Fruit fly (Drosophila melanogaster) whole organism, embryonic: ENCODE results near the gene msb1l.

Experiments
- Abd-B ChIP-seq: fragments of 200-800 bp; sonication (Bioruptor generic); optimal IDR thresholded peaks from 2 replicates; lab custom pipeline; 2018; ENCODE audit warnings: missing biosample characterization, mild to moderate bottlenecking, missing genetic modification characterization, moderate library complexity
- Aef1 ChIP-seq: fragments of 200-800 bp; sonication (Bioruptor generic); IDR thresholded peaks from 3 replicates; pipeline ENCODE4 v1.3.6; 2022; ENCODE audit warnings: missing biosample characterization, missing genetic modification characterization
- CG10267 ChIP-seq: fragments of 200-800 bp; sonication (Bioruptor generic); optimal IDR thresholded peaks from 2 replicates; lab custom pipeline; 2018; ENCODE audit warnings: missing biosample characterization, mild to moderate bottlenecking, missing genetic modification characterization, moderate library complexity
- CG11695 ChIP-seq: fragments of 200-800 bp; sonication (Bioruptor generic); IDR thresholded peaks from 3 replicates; pipeline ENCODE4 v1.3.6; 2022; ENCODE audit warnings: missing biosample characterization, missing genetic modification characterization
- CG13123 ChIP-seq: fragments of 200-800 bp; sonication (Bioruptor generic); optimal IDR thresholded peaks from 2 replicates; lab custom pipeline; 2016; ENCODE audit warnings: missing biosample characterization, missing genetic modification characterization
- CG15269 ChIP-seq: fragments of 200-800 bp; sonication (Bioruptor generic); optimal IDR thresholded peaks from 2 replicates; lab custom pipeline; 2018; ENCODE audit warnings: missing biosample characterization, mild to moderate bottlenecking, missing genetic modification characterization, moderate library complexity
- CG17385 ChIP-seq: fragments of 200-800 bp; sonication (Bioruptor generic); optimal IDR thresholded peaks from 3 replicates; lab custom pipeline; 2018; ENCODE audit warnings: missing biosample characterization, mild to moderate bottlenecking, missing genetic modification characterization
- CG1832 ChIP-seq: fragments of 200-800 bp; sonication (Bioruptor generic); optimal IDR thresholded peaks from 2 replicates; lab custom pipeline; 2017; ENCODE audit warnings: missing biosample characterization, mild to moderate bottlenecking, missing genetic modification characterization, inconsistent platforms
- CG18599 ChIP-seq: fragments of 200-800 bp; sonication (Bioruptor generic); optimal IDR thresholded peaks from 3 replicates; lab custom pipeline; 2017; ENCODE audit warnings: missing biosample characterization, missing genetic modification characterization, mild to moderate bottlenecking, moderate library complexity, missing genetic modification reagents
- CG18619 ChIP-seq: fragments of 200-800 bp; sonication (Bioruptor generic); optimal IDR thresholded peaks from 3 replicates; lab custom pipeline; 2017; ENCODE audit warnings: missing biosample characterization, mild to moderate bottlenecking, missing genetic modification characterization
- CG18764 ChIP-seq: fragments of 200-800 bp; sonication (Bioruptor generic); optimal IDR thresholded peaks from 3 replicates; lab custom pipeline; 2016; ENCODE audit warnings: missing biosample characterization, missing genetic modification characterization
- CG2875 ChIP-seq: fragments of 200-800 bp; sonication (Bioruptor generic); optimal IDR thresholded peaks from 2 replicates; lab custom pipeline; 2017; ENCODE audit warnings: missing biosample characterization, mild to moderate bottlenecking, missing genetic modification characterization, missing genetic modification reagents
- CG30431 ChIP-seq: fragments of 200-800 bp; sonication (Bioruptor generic); optimal IDR thresholded peaks from 2 replicates; lab custom pipeline; 2017; ENCODE audit warnings: missing biosample characterization, missing genetic modification characterization
- CG31441 ChIP-seq: fragments of 200-800 bp; sonication (Bioruptor generic); IDR thresholded peaks from 2 replicates; pipeline ENCODE4 v1.3.6; 2022; ENCODE audit warnings: missing biosample characterization, missing genetic modification characterization
- CG32772 ChIP-seq: fragments of 200-800 bp; sonication (Bioruptor generic); IDR thresholded peaks from 2 replicates; pipeline ENCODE4 v1.3.6; 2022; ENCODE audit warnings: missing biosample characterization, missing genetic modification characterization
- CG33557 ChIP-seq: fragments of 200-800 bp; sonication (Bioruptor generic); optimal IDR thresholded peaks from 2 replicates; lab custom pipeline; 2019; ENCODE audit warnings: missing biosample characterization, mild to moderate bottlenecking, missing genetic modification characterization, moderate library complexity
- CG43689 ChIP-seq: fragments of 200-800 bp; sonication (Bioruptor generic); IDR thresholded peaks from 2 replicates; pipeline ENCODE4 v1.3.6; 2022; ENCODE audit warnings: missing biosample characterization, missing genetic modification characterization
- CG4424 ChIP-seq: fragments of 200-800 bp; sonication (Bioruptor generic); optimal IDR thresholded peaks from 3 replicates; lab custom pipeline; 2016; ENCODE audit warnings: missing biosample characterization, missing genetic modification characterization
- CG7963 ChIP-seq: fragments of 200-800 bp; sonication (Bioruptor generic); IDR thresholded peaks from 3 replicates; pipeline ENCODE4 v1.3.6; 2022; ENCODE audit warnings: missing biosample characterization, missing genetic modification characterization; ENCODE audit not compliant: partially characterized antibody
- CG8359 ChIP-seq: fragments of 200-800 bp; sonication (Bioruptor generic); optimal IDR thresholded peaks from 2 replicates; lab custom pipeline; 2017; ENCODE audit warnings: missing biosample characterization, mild to moderate bottlenecking, missing genetic modification characterization, borderline replicate concordance
- CG8478 ChIP-seq: fragments of >200 bp; optimal IDR thresholded peaks from 2 replicates; lab custom pipeline; 2018
- CG9215 ChIP-seq: fragments of 200-800 bp; sonication (Bioruptor generic); IDR thresholded peaks from 2 replicates; pipeline ENCODE4 v1.3.6; 2022; ENCODE audit warnings: missing biosample characterization, missing genetic modification characterization
- CG9817 ChIP-seq: fragments of 200-800 bp; sonication (Bioruptor generic); optimal IDR thresholded peaks from 2 replicates; lab custom pipeline; 2018; ENCODE audit warnings: missing biosample characterization, mild to moderate bottlenecking, missing genetic modification characterization, moderate library complexity
- Dip2 ChIP-seq: fragments of 200-800 bp; sonication (Bioruptor generic); IDR thresholded peaks from 2 replicates; pipeline ENCODE4 v1.3.6; 2022; ENCODE audit warnings: missing biosample characterization, missing genetic modification characterization
- Hr51 ChIP-seq, 2 experiments: fragments of 200-800 bp; sonication (Bioruptor generic); optimal IDR thresholded peaks; 2 replicates in 1 of 2; 3 replicates in 1 of 2; lab custom pipeline; 2016 to 2018; ENCODE audit warnings: missing biosample characterization in 2 of 2, missing genetic modification characterization in 2 of 2, mild to moderate bottlenecking in 1 of 2, moderate library complexity in 1 of 2
- Med ChIP-seq: fragments of 200-800 bp; sonication (Bioruptor generic); peaks from one replicate; lab custom pipeline; 2016; ENCODE audit warnings: missing biosample characterization, missing genetic modification characterization, mild to moderate bottlenecking, inconsistent platforms, moderate library complexity
- NK7.1 ChIP-seq: fragments of 200-800 bp; sonication (Bioruptor generic); optimal IDR thresholded peaks from 3 replicates; lab custom pipeline; 2016; ENCODE audit warnings: missing biosample characterization, missing genetic modification characterization
- Optix ChIP-seq: fragments of 200-800 bp; sonication (Bioruptor generic); IDR thresholded peaks from 3 replicates; pipeline ENCODE4 v1.3.6; 2022; ENCODE audit warnings: missing biosample characterization, missing genetic modification characterization
- Poxn ChIP-seq: fragments of 200-800 bp; sonication (Bioruptor generic); IDR thresholded peaks from 2 replicates; pipeline ENCODE4 v1.3.6; 2022; ENCODE audit warnings: missing biosample characterization, missing genetic modification characterization
- Rfx ChIP-seq: fragments of 200-800 bp; sonication (Bioruptor generic); IDR thresholded peaks from 2 replicates; pipeline ENCODE4 v1.3.6; 2022; ENCODE audit warnings: missing biosample characterization, missing genetic modification characterization
- Sin3A ChIP-seq: fragments of >200 bp; optimal IDR thresholded peaks from 2 replicates; lab custom pipeline; 2018
- Sry-δ ChIP-seq: fragments of 200-800 bp; sonication (Bioruptor generic); optimal IDR thresholded peaks from 2 replicates; lab custom pipeline; 2016; ENCODE audit warnings: missing biosample characterization, missing genetic modification characterization
- Vsx1 ChIP-seq: fragments of 200-800 bp; sonication (Bioruptor generic); optimal IDR thresholded peaks from 2 replicates; lab custom pipeline; 2017; ENCODE audit warnings: missing biosample characterization, mild to moderate bottlenecking, missing genetic modification characterization, missing genetic modification reagents
- ap ChIP-seq: fragments of 200-800 bp; sonication (Bioruptor generic); IDR thresholded peaks from 2 replicates; pipeline ENCODE4 v1.3.6; 2022; ENCODE audit warnings: missing biosample characterization, missing genetic modification characterization
- ash1 ChIP-seq: fragments of 200-800 bp; sonication (Bioruptor generic); optimal IDR thresholded peaks from 2 replicates; lab custom pipeline; 2018; ENCODE audit warnings: missing biosample characterization, mild to moderate bottlenecking, missing genetic modification characterization
- cas ChIP-seq: fragments of 200-800 bp; sonication (Bioruptor generic); IDR thresholded peaks from 2 replicates; pipeline ENCODE4 v1.3.6; 2022; ENCODE audit warnings: missing biosample characterization, missing genetic modification characterization
- chinmo ChIP-seq: fragments of 200-800 bp; sonication (Bioruptor generic); IDR thresholded peaks from 4 replicates; pipeline ENCODE4 v1.3.6; 2022; ENCODE audit warnings: missing biosample characterization, missing genetic modification characterization; ENCODE audit not compliant: partially characterized antibody
- crol ChIP-seq: fragments of 200-800 bp; sonication (Bioruptor generic); IDR thresholded peaks from 2 replicates; pipeline ENCODE4 v1.3.6; 2022; ENCODE audit warnings: missing biosample characterization, missing genetic modification characterization
- cwo ChIP-seq: fragments of 200-800 bp; sonication (Bioruptor generic); optimal IDR thresholded peaks from 3 replicates; lab custom pipeline; 2017; ENCODE audit warnings: missing biosample characterization, missing genetic modification characterization, mild to moderate bottlenecking, moderate library complexity, missing genetic modification reagents
- dpn ChIP-seq, 2 experiments: fragments of 200-800 bp; sonication (Bioruptor generic); optimal IDR thresholded peaks; 3 replicates each; lab custom pipeline; 2016; ENCODE audit warnings: missing biosample characterization in 2 of 2, missing genetic modification characterization in 2 of 2
- fd102C ChIP-seq: fragments of 200-800 bp; sonication (Bioruptor generic); optimal IDR thresholded peaks from 2 replicates; lab custom pipeline; 2018; ENCODE audit warnings: missing biosample characterization, mild to moderate bottlenecking, missing genetic modification characterization, moderate library complexity
- gsb ChIP-seq: fragments of 200-800 bp; sonication (Bioruptor generic); IDR thresholded peaks from 2 replicates; pipeline ENCODE4 v1.3.6; 2022; ENCODE audit warnings: missing biosample characterization, missing genetic modification characterization
- nau ChIP-seq: fragments of 200-800 bp; sonication (Bioruptor generic); optimal IDR thresholded peaks from 3 replicates; lab custom pipeline; 2017; ENCODE audit warnings: missing biosample characterization, mild to moderate bottlenecking, missing genetic modification characterization, missing genetic modification reagents
- ro ChIP-seq: fragments of 200-800 bp; sonication (Bioruptor generic); IDR thresholded peaks from 2 replicates; pipeline ENCODE4 v1.3.6; 2022; ENCODE audit warnings: missing biosample characterization, missing genetic modification characterization
- row ChIP-seq: fragments of 200-800 bp; sonication (Bioruptor generic); IDR thresholded peaks from 3 replicates; pipeline ENCODE4 v1.3.6; 2022; ENCODE audit warnings: missing biosample characterization, missing genetic modification characterization
- sens-2 ChIP-seq: fragments of 200-800 bp; sonication (Bioruptor generic); IDR thresholded peaks from 2 replicates; pipeline ENCODE4 v1.3.6; 2022; ENCODE audit warnings: missing biosample characterization, missing genetic modification characterization
- sisA ChIP-seq: fragments of 200-800 bp; sonication (Bioruptor generic); IDR thresholded peaks from 2 replicates; pipeline ENCODE4 v1.3.6; 2022; ENCODE audit warnings: missing biosample characterization, missing genetic modification characterization
- slp2 ChIP-seq: fragments of 200-800 bp; sonication (Bioruptor generic); optimal IDR thresholded peaks from 2 replicates; lab custom pipeline; 2016; ENCODE audit warnings: missing biosample characterization, missing genetic modification characterization
- sob ChIP-seq: fragments of 200-800 bp; sonication (Bioruptor generic); IDR thresholded peaks from 2 replicates; pipeline ENCODE4 v1.3.6; 2022; ENCODE audit warnings: missing biosample characterization, missing genetic modification characterization
- ttk ChIP-seq: fragments of 200-800 bp; sonication (Bioruptor generic); IDR thresholded peaks from 2 replicates; pipeline ENCODE4 v2.1.2; 2022; ENCODE audit warnings: missing biosample characterization, missing genetic modification characterization
- unc-4 ChIP-seq: fragments of 200-800 bp; sonication (Bioruptor generic); IDR thresholded peaks from 2 replicates; pipeline ENCODE4 v1.3.6; 2022; ENCODE audit warnings: missing biosample characterization, missing genetic modification characterization; ENCODE audit not compliant: partially characterized antibody

Gene msb1l

dm6 chr2L:19528308-19528707 lies 49.2 kb upstream of the msb1l start:
- peak; percentile 62 for TF ChIP-seq CG8359 (GFP tag; lab: Kevin White, UChicago)
- peak; percentile 91 for TF ChIP-seq sisA (GFP tag; lab: Robert Waterston, UW)
- peak; percentile 78 for TF ChIP-seq sens-2 (GFP tag; lab: Robert Waterston, UW)
- peak; percentile 99 for TF ChIP-seq CG18599 (GFP tag; lab: Kevin White, UChicago)
- no peak for TF ChIP-seq Sin3A
- TF ChIP-seq Abd-B (GFP tag; lab: Kevin White, UChicago) = peak; percentile 85
- TF ChIP-seq Hr51 (GFP tag; optimal IDR thresholded peaks at IDR 0.05; lab: Kevin White, UChicago) = peak; percentile 95
- peak; percentile 84 for TF ChIP-seq CG31441 (GFP tag; lab: Robert Waterston, UW)
- TF ChIP-seq CG18764 = peak; percentile 79
- TF ChIP-seq Dip2 (GFP tag; lab: Robert Waterston, UW) = peak; percentile 21; the same call in 1 of the 2 replicates
- peak; percentile 86 for TF ChIP-seq CG10267
- TF ChIP-seq ap (GFP tag; lab: Robert Waterston, UW) = peak; percentile 81
- TF ChIP-seq Optix = peak; percentile 82
- TF ChIP-seq gsb (GFP tag; lab: Robert Waterston, UW) = peak; percentile 97
- peak; percentile 95 for TF ChIP-seq CG9215
- TF ChIP-seq CG4424 (GFP tag; lab: Kevin White, UChicago) = peak; percentile 86
- TF ChIP-seq sob (GFP tag; lab: Robert Waterston, UW) = peak; percentile 98
- TF ChIP-seq ttk (GFP tag; lab: Robert Waterston, UW) = peak; percentile 84
- peak; percentile 83 for TF ChIP-seq CG43689 (GFP tag; lab: Robert Waterston, UW)
- TF ChIP-seq ro (GFP tag; lab: Robert Waterston, UW) = peak; percentile 81
- peak; percentile 46; the same call in 1 of the 2 replicates for TF ChIP-seq crol (GFP tag; lab: Robert Waterston, UW)
- TF ChIP-seq CG11695 (GFP tag; lab: Robert Waterston, UW) = peak; percentile 97
- peak; percentile 86 for TF ChIP-seq CG13123 (GFP tag; lab: Kevin White, UChicago)
- no peak for TF ChIP-seq chinmo (GFP tag; lab: Robert Waterston, UW)
- TF ChIP-seq Vsx1 (GFP tag; lab: Kevin White, UChicago) = peak; percentile 87
- peak; percentile 96 for TF ChIP-seq Poxn (GFP tag; lab: Robert Waterston, UW)
- no peak for TF ChIP-seq CG8478 (lab: Kevin White, UChicago)
- TF ChIP-seq CG30431 (GFP tag; lab: Kevin White, UChicago) = peak; percentile 70
- peak; percentile 97 for TF ChIP-seq cwo (GFP tag; lab: Kevin White, UChicago)
- TF ChIP-seq CG15269 (tag; lab: Kevin White, UChicago) = peak; percentile 98
- TF ChIP-seq ash1 (GFP tag; lab: Kevin White, UChicago) = peak; percentile 91
- TF ChIP-seq CG32772 (GFP tag; lab: Robert Waterston, UW) = peak; percentile 93
- peak; percentile 95 for TF ChIP-seq CG9817 (tag; lab: Kevin White, UChicago)
- peak; percentile 98 for TF ChIP-seq row (GFP tag; lab: Robert Waterston, UW)
- peak; percentile 6 for TF ChIP-seq fd102C (GFP tag; lab: Kevin White, UChicago)
- TF ChIP-seq unc-4 (GFP tag; lab: Robert Waterston, UW) = 0 out of 2 replicates have a peak, but pooled peaks have one; percentile 29
- no peak for TF ChIP-seq nau
- peak; percentile 94 for TF ChIP-seq CG17385 (GFP tag; lab: Kevin White, UChicago)
- TF ChIP-seq NK7.1 = peak; percentile 88
- no peak for TF ChIP-seq CG1832 (GFP tag; lab: Kevin White, UChicago)
- peak; percentile 99 for TF ChIP-seq Rfx (GFP tag; lab: Robert Waterston, UW)
- peak; percentile 89 for TF ChIP-seq slp2
- TF ChIP-seq dpn (GFP tag; optimal IDR thresholded peaks at IDR 0.05; lab: Kevin White, UChicago) = peak; percentile 95 to 97
- TF ChIP-seq cas (GFP tag; lab: Robert Waterston, UW) = peak; percentile 97
- TF ChIP-seq Sry-δ (GFP tag; lab: Kevin White, UChicago) = peak; percentile 62
- peak; percentile 60 for TF ChIP-seq CG2875 (GFP tag; lab: Kevin White, UChicago)
- TF ChIP-seq CG7963 (GFP tag; lab: Robert Waterston, UW) = no peak
- peak; percentile 95 for TF ChIP-seq CG18619
- peak; percentile 27 for TF ChIP-seq CG33557 (GFP tag; lab: Kevin White, UChicago)
- TF ChIP-seq Aef1 = peak; percentile 96
- TF ChIP-seq Med (GFP tag; lab: Kevin White, UChicago) = peak; percentile 100
